Worm (Caenorhabditis elegans) whole organism, young adult: ENCODE data around the gene dpf-4.

Experiments
- Y95B8A.8 ChIP-seq: fragments of 200-800 bp; sonication (Bioruptor generic); IDR thresholded peaks from 2 replicates; pipeline ENCODE4 v1.3.6; 2022; ENCODE audit warnings: missing genetic modification reagents, missing genetic modification characterization, missing compliant biosample characterization
- ceh-79 ChIP-seq: sonication (generic microtip); optimal IDR thresholded peaks from 2 replicates; lab custom pipeline; 2017; ENCODE audit warnings: mild to moderate bottlenecking, missing genetic modification characterization, missing compliant biosample characterization
- egl-18 ChIP-seq: fragments of 200-800 bp; sonication (Bioruptor generic); IDR thresholded peaks from 2 replicates; pipeline ENCODE4 v1.3.6; 2022; ENCODE audit warnings: missing genetic modification reagents, missing genetic modification characterization, missing compliant biosample characterization
- nhr-90 ChIP-seq: sonication (generic microtip); optimal IDR thresholded peaks from 2 replicates; lab custom pipeline; 2016; ENCODE audit warnings: missing genotype, mild to moderate bottlenecking, missing genetic modification characterization, missing compliant biosample characterization
- xnd-1 ChIP-seq: sonication (generic microtip); optimal IDR thresholded peaks from 2 replicates; lab custom pipeline; 2016; ENCODE audit warnings: missing genotype, missing genetic modification reagents, missing genetic modification characterization, missing compliant biosample characterization

- no peak for TF ChIP-seq xnd-1 (tag; lab: Kevin White, UChicago)
- TF ChIP-seq nhr-90 (tag; lab: Kevin White, UChicago), result no peak
- no peak for TF ChIP-seq egl-18 (GFP tag; lab: Robert Waterston, UW)
- TF ChIP-seq ceh-79 (tag; lab: Kevin White, UChicago), result no peak
- no peak for TF ChIP-seq Y95B8A.8 (GFP tag; lab: Robert Waterston, UW)
These were observed 32.1 kb upstream of the dpf-4 start for ce11 chrIII:5826895-5827437.
